Fruit fly (Drosophila melanogaster) whole organism, adult: ENCODE results near the gene CG31103.

Experiments
- CG11617 ChIP-seq: fragments of 200-800 bp; sonication (Bioruptor generic); optimal IDR thresholded peaks from 2 replicates; lab custom pipeline; 2017; ENCODE audit warnings: mild to moderate bottlenecking, missing biosample characterization, missing genetic modification reagents, missing genetic modification characterization
- CG12768 ChIP-seq: fragments of 200-800 bp; sonication (Bioruptor generic); optimal IDR thresholded peaks from 2 replicates; lab custom pipeline; 2017; ENCODE audit warnings: missing biosample characterization, missing genetic modification characterization, mild to moderate bottlenecking, moderate library complexity, missing genetic modification reagents
- CG14711 ChIP-seq: fragments of 200-800 bp; sonication (Bioruptor generic); optimal IDR thresholded peaks from 2 replicates; lab custom pipeline; 2018; ENCODE audit warnings: missing biosample characterization, mild to moderate bottlenecking, missing genetic modification characterization, moderate library complexity
- CG1620 ChIP-seq: fragments of 200-800 bp; sonication (Bioruptor generic); optimal IDR thresholded peaks from 2 replicates; lab custom pipeline; 2016; ENCODE audit warnings: missing biosample characterization, missing genetic modification characterization
- CG33017 ChIP-seq: fragments of 200-800 bp; sonication (Bioruptor generic); optimal IDR thresholded peaks from 2 replicates; lab custom pipeline; 2018; ENCODE audit warnings: missing biosample characterization, mild to moderate bottlenecking, missing genetic modification characterization, moderate library complexity
- CG5204 ChIP-seq: fragments of 200-800 bp; sonication (Bioruptor generic); optimal IDR thresholded peaks from 2 replicates; lab custom pipeline; 2016; ENCODE audit warnings: missing biosample characterization, missing genetic modification characterization
- CG7045 ChIP-seq: fragments of 200-800 bp; sonication (Bioruptor generic); optimal IDR thresholded peaks from 2 replicates; lab custom pipeline; 2017; ENCODE audit warnings: missing biosample characterization, mild to moderate bottlenecking, missing genetic modification characterization
- CG7101 ChIP-seq: fragments of 200-800 bp; sonication (Bioruptor generic); optimal IDR thresholded peaks from 2 replicates; lab custom pipeline; 2018; ENCODE audit warnings: missing biosample characterization, mild to moderate bottlenecking, missing genetic modification characterization, moderate library complexity
- Clk ChIP-seq: fragments of 200-800 bp; sonication (Bioruptor generic); optimal IDR thresholded peaks from 2 replicates; lab custom pipeline; 2017; ENCODE audit warnings: missing biosample characterization, missing genetic modification characterization
- Crg-1 ChIP-seq: fragments of 200-800 bp; sonication (Bioruptor generic); optimal IDR thresholded peaks from 2 replicates; lab custom pipeline; 2016; ENCODE audit warnings: missing biosample characterization, missing genetic modification characterization
- Hr96 ChIP-seq: fragments of 200-800 bp; sonication (Bioruptor generic); optimal IDR thresholded peaks from 2 replicates; lab custom pipeline; 2016; ENCODE audit warnings: missing biosample characterization, missing genetic modification characterization
- Mnt ChIP-seq: fragments of 200-800 bp; sonication (Bioruptor generic); optimal IDR thresholded peaks from 2 replicates; lab custom pipeline; 2016; ENCODE audit warnings: missing biosample characterization, mild to moderate bottlenecking, missing genetic modification characterization
- bab1 ChIP-seq: fragments of 200-800 bp; sonication (Bioruptor generic); optimal IDR thresholded peaks from 3 replicates; lab custom pipeline; 2019; ENCODE audit warnings: missing biosample characterization, mild to moderate bottlenecking, missing genetic modification characterization, moderate library complexity
- cic ChIP-seq: fragments of 200-800 bp; sonication (Bioruptor generic); optimal IDR thresholded peaks from 2 replicates; lab custom pipeline; 2017; ENCODE audit warnings: missing biosample characterization, mild to moderate bottlenecking, missing genetic modification characterization, moderate library complexity
- cnc ChIP-seq, 2 experiments: fragments of >200 bp; optimal IDR thresholded peaks; 2 replicates each; lab custom pipeline; 2017
- kay ChIP-seq: fragments of 200-800 bp; sonication (Bioruptor generic); peaks from one replicate; lab custom pipeline; 2016; ENCODE audit warnings: missing biosample characterization, missing genetic modification characterization, borderline replicate concordance
- ovo ChIP-seq: fragments of 200-800 bp; sonication (Bioruptor generic); optimal IDR thresholded peaks from 2 replicates; lab custom pipeline; 2016; ENCODE audit warnings: missing biosample characterization, missing genetic modification characterization
- pad ChIP-seq: fragments of 200-800 bp; sonication (Bioruptor generic); optimal IDR thresholded peaks from 3 replicates; lab custom pipeline; 2017; ENCODE audit warnings: missing biosample characterization, missing genetic modification characterization, mild to moderate bottlenecking, moderate library complexity, missing genetic modification reagents
- tj ChIP-seq: fragments of 200-800 bp; sonication (Bioruptor generic); optimal IDR thresholded peaks from 3 replicates; lab custom pipeline; 2017; ENCODE audit warnings: missing biosample characterization, mild to moderate bottlenecking, missing genetic modification characterization, moderate library complexity
- toe ChIP-seq: fragments of 200-800 bp; sonication (Bioruptor generic); optimal IDR thresholded peaks from 2 replicates; lab custom pipeline; 2016; ENCODE audit warnings: missing biosample characterization, missing genetic modification characterization

The CG31103 gene

dm6 chr3R:25208767-25209075, 10.4 kb upstream of the CG31103 start:
- TF ChIP-seq kay (GFP tag; lab: Kevin White, UChicago) (no peak), CG14711 (tag; lab: Kevin White, UChicago) (no peak), Hr96 (GFP tag; lab: Kevin White, UChicago) (no peak), ovo (peak; percentile 12)

dm6 chr3R:25209207-25209606, 9.9 kb upstream of the CG31103 start:
- TF ChIP-seq Clk (GFP tag; lab: Kevin White, UChicago) (no peak), cic (peak; percentile 40), CG12768 (GFP tag; lab: Kevin White, UChicago) (no peak), kay (GFP tag; lab: Kevin White, UChicago) (peak; percentile 91)

dm6 chr3R:25215123-25215522, 4.0 kb upstream of the CG31103 start, which contains the start of gene Saysd1:
Gene Saysd1, minus strand, starts transcription at chr3R:25215188.
- no peak for TF ChIP-seq pad (GFP tag; lab: Kevin White, UChicago)
- no peak for TF ChIP-seq CG7101 (tag; lab: Kevin White, UChicago)
- no peak for TF ChIP-seq Mnt (GFP tag; lab: Kevin White, UChicago)
- TF ChIP-seq CG14711 (tag; lab: Kevin White, UChicago): peak; percentile 3
- no peak for TF ChIP-seq cnc (optimal IDR thresholded peaks at IDR 0.05; lab: Kevin White, UChicago)
- TF ChIP-seq tj (GFP tag; lab: Kevin White, UChicago): no peak
- peak; percentile 21 for TF ChIP-seq CG7045 (GFP tag; lab: Kevin White, UChicago)
- peak; percentile 12 for TF ChIP-seq Hr96 (GFP tag; lab: Kevin White, UChicago)
- TF ChIP-seq toe: peak; percentile 51
- no peak for TF ChIP-seq ovo
- TF ChIP-seq cic: no peak
- no peak for TF ChIP-seq Clk (GFP tag; lab: Kevin White, UChicago)
- TF ChIP-seq CG1620 (GFP tag; lab: Kevin White, UChicago): no peak
- TF ChIP-seq CG33017 (tag; lab: Kevin White, UChicago): no peak
- TF ChIP-seq CG5204: no peak
- peak; percentile 71 for TF ChIP-seq kay (GFP tag; lab: Kevin White, UChicago)
- TF ChIP-seq bab1 (GFP tag; lab: Kevin White, UChicago): no peak
- TF ChIP-seq CG12768 (GFP tag; lab: Kevin White, UChicago): no peak
- TF ChIP-seq CG11617 (GFP tag; lab: Kevin White, UChicago): no peak
- no peak for TF ChIP-seq Crg-1 (GFP tag; lab: Kevin White, UChicago)

- TF ChIP-seq Hr96 (GFP tag; lab: Kevin White, UChicago) (no peak), CG11617 (GFP tag; lab: Kevin White, UChicago) (no peak), toe (no peak)
These were observed 3.1 kb upstream of the CG31103 start, which contains the start of gene CG31106 for dm6 chr3R:25215997-25216396. Gene CG31106, plus strand, starts transcription at chr3R:25216297.

dm6 chr3R:25221203-25221807, 2.2 kb downstream of the CG31103 start, which contains the start of gene Alg9:
Gene Alg9, plus strand, starts transcription at chr3R:25221589.
- TF ChIP-seq CG5204: peak; percentile 42
- peak; percentile 74 for TF ChIP-seq kay (GFP tag; lab: Kevin White, UChicago)
- no peak for TF ChIP-seq cnc (optimal IDR thresholded peaks at IDR 0.05; lab: Kevin White, UChicago)
- TF ChIP-seq CG14711 (tag; lab: Kevin White, UChicago): peak; percentile 11
- no peak for TF ChIP-seq cic
- TF ChIP-seq toe: peak; percentile 3

dm6 chr3R:25225483-25225882, 6.4 kb downstream of the CG31103 start:
- no peak for TF ChIP-seq CG11617 (GFP tag; lab: Kevin White, UChicago)
- no peak for TF ChIP-seq tj (GFP tag; lab: Kevin White, UChicago)
- no peak for TF ChIP-seq CG14711 (tag; lab: Kevin White, UChicago)
- no peak for TF ChIP-seq CG5204
- no peak for TF ChIP-seq kay (GFP tag; lab: Kevin White, UChicago)
- TF ChIP-seq CG1620 (GFP tag; lab: Kevin White, UChicago): no peak
- no peak for TF ChIP-seq CG7101 (tag; lab: Kevin White, UChicago)
- TF ChIP-seq CG33017 (tag; lab: Kevin White, UChicago): no peak
- TF ChIP-seq CG12768 (GFP tag; lab: Kevin White, UChicago): no peak
- TF ChIP-seq CG7045 (GFP tag; lab: Kevin White, UChicago): no peak
- TF ChIP-seq Hr96 (GFP tag; lab: Kevin White, UChicago): no peak
- TF ChIP-seq toe: no peak
- no peak for TF ChIP-seq cic
- no peak for TF ChIP-seq cnc (optimal IDR thresholded peaks at IDR 0.05; lab: Kevin White, UChicago)
- no peak for TF ChIP-seq ovo
- TF ChIP-seq pad (GFP tag; lab: Kevin White, UChicago): no peak

dm6 chr3R:25232271-25232989, 13.3 kb downstream of the CG31103 start, which contains the start of gene Cad96Cb:
Gene Cad96Cb, minus strand, starts transcription at chr3R:25232321.
- TF ChIP-seq cic (no peak), tj (GFP tag; lab: Kevin White, UChicago) (no peak), CG14711 (tag; lab: Kevin White, UChicago) (no peak), CG11617 (GFP tag; lab: Kevin White, UChicago) (no peak), Clk (GFP tag; lab: Kevin White, UChicago) (no peak), toe (no peak), cnc (optimal IDR thresholded peaks at IDR 0.05; lab: Kevin White, UChicago) (no peak), ovo (no peak), CG12768 (GFP tag; lab: Kevin White, UChicago) (no peak), bab1 (GFP tag; lab: Kevin White, UChicago) (no peak), kay (GFP tag; lab: Kevin White, UChicago) (no peak), Hr96 (GFP tag; lab: Kevin White, UChicago) (no peak), pad (GFP tag; lab: Kevin White, UChicago) (no peak), Crg-1 (GFP tag; lab: Kevin White, UChicago) (no peak), CG33017 (tag; lab: Kevin White, UChicago) (no peak), CG5204 (no peak), Mnt (GFP tag; lab: Kevin White, UChicago) (no peak)
